Worm (Caenorhabditis elegans): ENCODE data around the gene srx-78.
A peak's percentile ranks its signal among the peaks of the same experiment; 100 is the strongest.

Gene srx-78

ce11 chrV:15082291-15082690 lies 12.6 kb upstream of the srx-78 start, which contains the start of the genes C01G10.10 and C01G10.9:
Gene C01G10.10 (minus strand): TSS chrV:15082441.
Gene C01G10.9 (plus strand): TSS chrV:15082530.
- TF ChIP-seq tbx-37 (GFP tag; conservative IDR thresholded peaks at IDR 0.05) = peak; percentile 60
- TF ChIP-seq ceh-13 (GFP tag; optimal IDR thresholded peaks at IDR 0.05) = no peak
- peak; percentile 31 for TF ChIP-seq F13C5.2 (tag; optimal IDR thresholded peaks at IDR 0.05)
- peak; percentile 4 for TF ChIP-seq tra-4 (tag; optimal IDR thresholded peaks at IDR 0.05)

- TF ChIP-seq flt-1 (GFP tag; IDR thresholded peaks at IDR 0.05) = no peak
- TF ChIP-seq hmg-4 (GFP tag; optimal IDR thresholded peaks at IDR 0.05) = no peak
- no peak for TF ChIP-seq hmbx-1 (tag; optimal IDR thresholded peaks at IDR 0.05)
- no peak for TF ChIP-seq tra-4 (tag; optimal IDR thresholded peaks at IDR 0.05)
- peak; percentile 62; the same call in 1 of the 2 replicates for TF ChIP-seq sea-1 (GFP tag; conservative IDR thresholded peaks at IDR 0.05)
- no peak for TF ChIP-seq aly-1 (tag; optimal IDR thresholded peaks at IDR 0.05)
These were observed 11.2 kb upstream of the srx-78 start for ce11 chrV:15083659-15084058.

- TF ChIP-seq B0310.2 (tag; optimal IDR thresholded peaks at IDR 0.05) (no peak), F13C5.2 (tag; optimal IDR thresholded peaks at IDR 0.05) (peak; percentile 64), scrt-1 (GFP tag; IDR thresholded peaks at IDR 0.05) (no peak), hmbx-1 (tag; optimal IDR thresholded peaks at IDR 0.05) (peak; percentile 6), ceh-36 (tag; optimal IDR thresholded peaks at IDR 0.05) (no peak), flt-1 (GFP tag; IDR thresholded peaks at IDR 0.05) (0 out of 2 replicates have a peak, but pooled peaks have one; percentile 24), ets-7 (tag; optimal IDR thresholded peaks at IDR 0.05) (peak; percentile 16), pes-1 (GFP tag; IDR thresholded peaks at IDR 0.05) (peak; percentile 78), ceh-13 (GFP tag; optimal IDR thresholded peaks at IDR 0.05) (no peak), ama-1 (optimal IDR thresholded peaks at IDR 0.05) (no peak), tbx-11 (GFP tag; IDR thresholded peaks at IDR 0.05) (no peak), aly-1 (tag; optimal IDR thresholded peaks at IDR 0.05) (no peak), sea-1 (GFP tag; conservative IDR thresholded peaks at IDR 0.05) (no peak), hnd-1 (tag; optimal IDR thresholded peaks at IDR 0.05) (peak; percentile 10), hmg-4 (GFP tag; optimal IDR thresholded peaks at IDR 0.05) (no peak), tra-4 (tag; optimal IDR thresholded peaks at IDR 0.05) (no peak), tbx-37 (GFP tag; conservative IDR thresholded peaks at IDR 0.05) (peak; percentile 70)
These were observed 9.5 kb upstream of the srx-78 start, which contains the start of the genes ahsa-1 and C01G10.7 for ce11 chrV:15085335-15085800. Gene ahsa-1 (minus strand): TSS chrV:15085385. Gene C01G10.7 (plus strand): TSS chrV:15085747.

ce11 chrV:15087207-15087706 lies 7.6 kb upstream of the srx-78 start, which contains the start of the genes C01G10.15 and C01G10.6:
Gene C01G10.15 (minus strand): TSS chrV:15087307.
Gene C01G10.6 (plus strand): TSS chrV:15087656.
- TF ChIP-seq ceh-36 (tag; optimal IDR thresholded peaks at IDR 0.05) (no peak), hmbx-1 (tag; optimal IDR thresholded peaks at IDR 0.05) (no peak), pes-1 (GFP tag; IDR thresholded peaks at IDR 0.05) (no peak), hnd-1 (tag; optimal IDR thresholded peaks at IDR 0.05) (no peak), flt-1 (GFP tag; IDR thresholded peaks at IDR 0.05) (no peak), F13C5.2 (tag; optimal IDR thresholded peaks at IDR 0.05) (no peak), scrt-1 (GFP tag; IDR thresholded peaks at IDR 0.05) (no peak), B0310.2 (tag; optimal IDR thresholded peaks at IDR 0.05) (no peak), tbx-11 (GFP tag; IDR thresholded peaks at IDR 0.05) (no peak), ceh-13 (GFP tag; optimal IDR thresholded peaks at IDR 0.05) (no peak), hmg-4 (GFP tag; optimal IDR thresholded peaks at IDR 0.05) (no peak), aly-1 (tag; optimal IDR thresholded peaks at IDR 0.05) (no peak), tra-4 (tag; optimal IDR thresholded peaks at IDR 0.05) (no peak), tbx-37 (GFP tag; conservative IDR thresholded peaks at IDR 0.05) (no peak), ama-1 (optimal IDR thresholded peaks at IDR 0.05) (no peak), ets-7 (tag; optimal IDR thresholded peaks at IDR 0.05) (no peak), sea-1 (GFP tag; conservative IDR thresholded peaks at IDR 0.05) (no peak)

ce11 chrV:15088613-15089012 lies 6.2 kb upstream of the srx-78 start, which contains the start of gene C01G10.18:
Gene C01G10.18 (minus strand): TSS chrV:15088713.
- TF ChIP-seq tra-4 (tag; optimal IDR thresholded peaks at IDR 0.05) (no peak), pes-1 (GFP tag; IDR thresholded peaks at IDR 0.05) (no peak), ceh-36 (tag; optimal IDR thresholded peaks at IDR 0.05) (no peak), hnd-1 (tag; optimal IDR thresholded peaks at IDR 0.05) (no peak), flt-1 (GFP tag; IDR thresholded peaks at IDR 0.05) (no peak), aly-1 (tag; optimal IDR thresholded peaks at IDR 0.05) (no peak), hmg-4 (GFP tag; optimal IDR thresholded peaks at IDR 0.05) (no peak), B0310.2 (tag; optimal IDR thresholded peaks at IDR 0.05) (no peak), F13C5.2 (tag; optimal IDR thresholded peaks at IDR 0.05) (no peak), tbx-37 (GFP tag; conservative IDR thresholded peaks at IDR 0.05) (no peak), scrt-1 (GFP tag; IDR thresholded peaks at IDR 0.05) (no peak), sea-1 (GFP tag; conservative IDR thresholded peaks at IDR 0.05) (no peak), ceh-13 (GFP tag; optimal IDR thresholded peaks at IDR 0.05) (no peak), hmbx-1 (tag; optimal IDR thresholded peaks at IDR 0.05) (no peak), ama-1 (optimal IDR thresholded peaks at IDR 0.05) (no peak), tbx-11 (GFP tag; IDR thresholded peaks at IDR 0.05) (no peak), ets-7 (tag; optimal IDR thresholded peaks at IDR 0.05) (no peak)

ce11 chrV:15089438-15089837 lies 5.4 kb upstream of the srx-78 start, which contains the start of the genes C01G10.5 and C01G10.4:
Gene C01G10.5 (minus strand): TSS chrV:15089538.
Gene C01G10.4 (plus strand): TSS chrV:15089740.
- TF ChIP-seq scrt-1 (GFP tag; IDR thresholded peaks at IDR 0.05) = no peak
- no peak for TF ChIP-seq flt-1 (GFP tag; IDR thresholded peaks at IDR 0.05)
- no peak for TF ChIP-seq tbx-11 (GFP tag; IDR thresholded peaks at IDR 0.05)
- no peak for TF ChIP-seq sea-1 (GFP tag; conservative IDR thresholded peaks at IDR 0.05)
- no peak for TF ChIP-seq hmg-4 (GFP tag; optimal IDR thresholded peaks at IDR 0.05)
- TF ChIP-seq tra-4 (tag; optimal IDR thresholded peaks at IDR 0.05) = no peak
- no peak for TF ChIP-seq ceh-36 (tag; optimal IDR thresholded peaks at IDR 0.05)
- no peak for TF ChIP-seq ama-1 (optimal IDR thresholded peaks at IDR 0.05)
- TF ChIP-seq hnd-1 (tag; optimal IDR thresholded peaks at IDR 0.05) = no peak
- TF ChIP-seq ceh-13 (GFP tag; optimal IDR thresholded peaks at IDR 0.05) = no peak
- TF ChIP-seq pes-1 (GFP tag; IDR thresholded peaks at IDR 0.05) = no peak
- no peak for TF ChIP-seq aly-1 (tag; optimal IDR thresholded peaks at IDR 0.05)
- TF ChIP-seq ets-7 (tag; optimal IDR thresholded peaks at IDR 0.05) = no peak
- no peak for TF ChIP-seq tbx-37 (GFP tag; conservative IDR thresholded peaks at IDR 0.05)
- TF ChIP-seq B0310.2 (tag; optimal IDR thresholded peaks at IDR 0.05) = no peak
- TF ChIP-seq F13C5.2 (tag; optimal IDR thresholded peaks at IDR 0.05) = no peak
- TF ChIP-seq hmbx-1 (tag; optimal IDR thresholded peaks at IDR 0.05) = no peak

ce11 chrV:15090457-15090856 lies 4.4 kb upstream of the srx-78 start, which contains the start of gene C01G10.17:
Gene C01G10.17 (plus strand): TSS chrV:15090757.
- TF ChIP-seq sea-1 (GFP tag; conservative IDR thresholded peaks at IDR 0.05) (no peak), hmg-4 (GFP tag; optimal IDR thresholded peaks at IDR 0.05) (no peak), tbx-11 (GFP tag; IDR thresholded peaks at IDR 0.05) (no peak), B0310.2 (tag; optimal IDR thresholded peaks at IDR 0.05) (no peak), flt-1 (GFP tag; IDR thresholded peaks at IDR 0.05) (no peak), ets-7 (tag; optimal IDR thresholded peaks at IDR 0.05) (no peak), ama-1 (optimal IDR thresholded peaks at IDR 0.05) (no peak), hnd-1 (tag; optimal IDR thresholded peaks at IDR 0.05) (no peak), ceh-36 (tag; optimal IDR thresholded peaks at IDR 0.05) (no peak), tbx-37 (GFP tag; conservative IDR thresholded peaks at IDR 0.05) (no peak), ceh-13 (GFP tag; optimal IDR thresholded peaks at IDR 0.05) (no peak), aly-1 (tag; optimal IDR thresholded peaks at IDR 0.05) (no peak), pes-1 (GFP tag; IDR thresholded peaks at IDR 0.05) (no peak), hmbx-1 (tag; optimal IDR thresholded peaks at IDR 0.05) (no peak), F13C5.2 (tag; optimal IDR thresholded peaks at IDR 0.05) (no peak), tra-4 (tag; optimal IDR thresholded peaks at IDR 0.05) (no peak), scrt-1 (GFP tag; IDR thresholded peaks at IDR 0.05) (no peak)

Measured in whole organism, early embryonic.